Fruit fly (Drosophila melanogaster) whole organism, prepupa: ENCODE data around the gene CG31100.

Experiments
- Blimp-1 ChIP-seq: fragments of 200-800 bp; sonication (Bioruptor generic); optimal IDR thresholded peaks from 3 replicates; lab custom pipeline; 2017; ENCODE audit warnings: missing biosample characterization, missing genetic modification characterization, mild to moderate bottlenecking, moderate library complexity, missing genetic modification reagents
- CG10631 ChIP-seq: fragments of 200-800 bp; sonication (Bioruptor generic); optimal IDR thresholded peaks from 2 replicates; lab custom pipeline; 2016; ENCODE audit warnings: missing biosample characterization, missing genetic modification characterization
- CG11294 ChIP-seq: fragments of 200-800 bp; sonication (Bioruptor generic); IDR thresholded peaks from 2 replicates; pipeline ENCODE4 v1.3.6; 2022; ENCODE audit warnings: missing biosample characterization, missing genetic modification characterization
- CG11762 ChIP-seq: fragments of 200-800 bp; sonication (Bioruptor generic); optimal IDR thresholded peaks from 3 replicates; lab custom pipeline; 2016; ENCODE audit warnings: missing biosample characterization, missing genetic modification characterization; ENCODE audit not compliant: insufficient read depth
- CG11902 ChIP-seq: fragments of 200-800 bp; sonication (Bioruptor generic); optimal IDR thresholded peaks from 3 replicates; lab custom pipeline; 2016; ENCODE audit warnings: missing biosample characterization, missing genetic modification characterization
- CG15336 ChIP-seq: fragments of 200-800 bp; sonication (Bioruptor generic); IDR thresholded peaks from 2 replicates; pipeline ENCODE4 v1.3.6; 2022; ENCODE audit warnings: missing biosample characterization, missing genetic modification characterization
- CG16779 ChIP-seq: fragments of 200-800 bp; sonication (Bioruptor generic); optimal IDR thresholded peaks from 3 replicates; lab custom pipeline; 2017; ENCODE audit warnings: missing biosample characterization, mild to moderate bottlenecking, missing genetic modification characterization
- CG3032 ChIP-seq: fragments of 200-800 bp; optimal IDR thresholded peaks from 2 replicates; lab custom pipeline; 2019; ENCODE audit warnings: missing biosample characterization, mild to moderate bottlenecking, missing genetic modification characterization, moderate library complexity
- CG31627 ChIP-seq: fragments of 200-800 bp; sonication (Bioruptor generic); optimal IDR thresholded peaks from 3 replicates; lab custom pipeline; 2016; ENCODE audit warnings: missing biosample characterization, missing genetic modification characterization
- CG32006 ChIP-seq: fragments of 200-800 bp; sonication (Bioruptor generic); optimal IDR thresholded peaks from 3 replicates; lab custom pipeline; 2017; ENCODE audit warnings: missing biosample characterization, mild to moderate bottlenecking, missing genetic modification characterization
- CG3919 ChIP-seq: fragments of 200-800 bp; sonication (Bioruptor generic); optimal IDR thresholded peaks from 3 replicates; lab custom pipeline; 2016; ENCODE audit warnings: missing biosample characterization, missing genetic modification characterization
- CG4318 ChIP-seq: fragments of 200-800 bp; sonication (Bioruptor generic); optimal IDR thresholded peaks from 3 replicates; lab custom pipeline; 2017; ENCODE audit warnings: missing biosample characterization, mild to moderate bottlenecking, missing genetic modification characterization
- CG6808 ChIP-seq: fragments of 200-800 bp; sonication (Bioruptor generic); optimal IDR thresholded peaks from 3 replicates; lab custom pipeline; 2017; ENCODE audit warnings: missing biosample characterization, missing genetic modification characterization, mild to moderate bottlenecking, moderate library complexity, missing genetic modification reagents
- CG7368 ChIP-seq: fragments of 200-800 bp; sonication (Bioruptor generic); optimal IDR thresholded peaks from 3 replicates; lab custom pipeline; 2016; ENCODE audit warnings: missing biosample characterization, missing genetic modification characterization
- CG8632 ChIP-seq: fragments of 200-800 bp; sonication (Bioruptor generic); optimal IDR thresholded peaks from 3 replicates; lab custom pipeline; 2016; ENCODE audit warnings: missing biosample characterization, missing genetic modification characterization
- Eip75B ChIP-seq: fragments of 200-800 bp; sonication (Bioruptor generic); optimal IDR thresholded peaks from 3 replicates; lab custom pipeline; 2016; ENCODE audit warnings: missing biosample characterization, missing genetic modification characterization
- Eip78C ChIP-seq: fragments of 200-800 bp; sonication (Bioruptor generic); peaks from one replicate; lab custom pipeline; 2016; ENCODE audit warnings: missing biosample characterization, missing genetic modification characterization
- Eip93F ChIP-seq: fragments of 200-800 bp; sonication (Bioruptor generic); optimal IDR thresholded peaks from 2 replicates; lab custom pipeline; 2016; ENCODE audit warnings: missing biosample characterization, mild to moderate bottlenecking, missing genetic modification characterization
- Ets21C ChIP-seq: fragments of 200-800 bp; sonication (Bioruptor generic); optimal IDR thresholded peaks from 3 replicates; lab custom pipeline; 2016; ENCODE audit warnings: missing biosample characterization, missing genetic modification characterization
- Hr38 ChIP-seq: sonication (Bioruptor generic); optimal IDR thresholded peaks from 2 replicates; lab custom pipeline; 2016; ENCODE audit warnings: missing biosample characterization, missing genetic modification characterization
- Met ChIP-seq: fragments of 200-800 bp; sonication (Bioruptor generic); optimal IDR thresholded peaks from 3 replicates; lab custom pipeline; 2016; ENCODE audit warnings: missing biosample characterization, missing genetic modification characterization
- OdsH ChIP-seq: fragments of 200-800 bp; sonication (Bioruptor generic); optimal IDR thresholded peaks from 3 replicates; lab custom pipeline; 2016; ENCODE audit warnings: missing biosample characterization, missing genetic modification characterization
- Sox102F ChIP-seq: fragments of 200-800 bp; sonication (Bioruptor generic); optimal IDR thresholded peaks from 2 replicates; lab custom pipeline; 2016; ENCODE audit warnings: missing biosample characterization, mild to moderate bottlenecking, missing genetic modification characterization
- eg ChIP-seq: fragments of 200-800 bp; sonication (Bioruptor generic); IDR thresholded peaks from 3 replicates; pipeline ENCODE4 v1.3.6; 2022; ENCODE audit warnings: missing biosample characterization, missing genetic modification characterization
- esn ChIP-seq: fragments of 200-800 bp; sonication (Bioruptor generic); optimal IDR thresholded peaks from 2 replicates; lab custom pipeline; 2016; ENCODE audit warnings: missing biosample characterization, mild to moderate bottlenecking, missing genetic modification characterization, moderate library complexity
- fd85E ChIP-seq: fragments of 200-800 bp; sonication (Bioruptor generic); optimal IDR thresholded peaks from 3 replicates; lab custom pipeline; 2016; ENCODE audit warnings: missing biosample characterization, missing genetic modification characterization
- fkh ChIP-seq: fragments of 200-800 bp; sonication (Bioruptor generic); optimal IDR thresholded peaks from 3 replicates; lab custom pipeline; 2017; ENCODE audit warnings: missing biosample characterization, mild to moderate bottlenecking, missing genetic modification characterization, moderate library complexity
- net ChIP-seq: fragments of 200-800 bp; sonication (Bioruptor generic); optimal IDR thresholded peaks from 3 replicates; lab custom pipeline; 2016; ENCODE audit warnings: missing biosample characterization, missing genetic modification characterization
- pdm3 ChIP-seq: fragments of 200-800 bp; sonication (Bioruptor generic); optimal IDR thresholded peaks from 3 replicates; lab custom pipeline; 2016; ENCODE audit warnings: missing biosample characterization, missing genetic modification characterization
- spab ChIP-seq: fragments of 200-800 bp; sonication (Bioruptor generic); optimal IDR thresholded peaks from 2 replicates; lab custom pipeline; 2017; ENCODE audit warnings: missing biosample characterization, mild to moderate bottlenecking, missing genetic modification characterization, missing genetic modification reagents
- ss ChIP-seq, 2 experiments: fragments of 200-800 bp; sonication (Bioruptor generic); optimal IDR thresholded peaks; 2 replicates in 1 of 2; 3 replicates in 1 of 2; lab custom pipeline; 2017 to 2018; ENCODE audit warnings: mild to moderate bottlenecking in 2 of 2, missing biosample characterization in 2 of 2, missing genetic modification characterization in 2 of 2, moderate library complexity in 1 of 2
- svp ChIP-seq: fragments of 200-800 bp; sonication (Bioruptor generic); peaks from one replicate; lab custom pipeline; 2016; ENCODE audit warnings: missing biosample characterization, missing genetic modification characterization
- vri ChIP-seq: fragments of 200-800 bp; sonication (Bioruptor generic); optimal IDR thresholded peaks from 3 replicates; lab custom pipeline; 2016; ENCODE audit warnings: missing biosample characterization, mild to moderate bottlenecking, missing genetic modification characterization

The CG31100 gene

DNA sequence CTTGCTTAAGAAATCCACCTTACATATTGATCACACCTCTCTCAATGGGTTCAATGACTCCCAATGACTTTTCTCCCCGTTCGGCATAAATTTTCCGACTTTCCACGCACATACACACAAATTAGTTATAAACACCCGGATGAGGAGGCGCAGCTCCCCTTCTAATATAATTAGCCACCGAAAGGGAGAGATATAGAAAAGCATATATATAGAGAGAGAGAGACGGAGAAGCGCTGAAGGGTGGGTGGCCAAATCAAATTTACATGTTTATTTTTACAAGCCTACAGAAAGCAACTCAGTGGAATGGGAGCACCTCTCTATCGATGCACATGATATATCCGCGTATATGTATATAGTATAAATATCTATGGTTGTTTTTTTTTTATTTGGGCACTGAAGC lies 25.2 kb upstream of the CG31100 start:
- TF ChIP-seq Blimp-1 (GFP tag; lab: Kevin White, UChicago) (no peak), fkh (GFP tag; lab: Kevin White, UChicago) (peak; percentile 31), Eip78C (no peak)

DNA sequence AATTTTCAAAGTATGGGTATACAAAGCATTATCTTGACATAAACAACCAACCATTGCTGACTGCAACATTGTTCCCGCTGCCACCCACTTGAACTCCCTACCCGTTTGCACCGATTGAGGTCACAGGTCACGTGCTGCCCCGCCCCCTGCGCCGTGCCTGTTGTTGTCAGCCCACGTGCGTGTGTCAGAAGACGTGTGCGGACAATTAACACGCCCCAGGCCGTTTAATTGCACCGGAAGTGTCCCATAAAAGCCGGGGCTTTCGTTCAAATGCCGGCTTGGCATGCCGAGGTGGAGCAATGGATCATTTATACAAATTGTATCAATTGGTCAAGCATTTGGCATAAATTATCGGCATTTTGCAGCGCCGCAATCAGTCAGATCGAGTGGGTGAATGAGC lies 23.6 kb upstream of the CG31100 start:
- no peak for TF ChIP-seq CG16779 (tag; lab: Kevin White, UChicago)
- no peak for TF ChIP-seq CG6808 (GFP tag; lab: Kevin White, UChicago)
- TF ChIP-seq Eip75B (GFP tag; lab: Kevin White, UChicago), result no peak
- no peak for TF ChIP-seq ss (GFP tag; optimal IDR thresholded peaks at IDR 0.05; lab: Kevin White, UChicago)
- no peak for TF ChIP-seq CG11762 (GFP tag; lab: Kevin White, UChicago)
- no peak for TF ChIP-seq Sox102F (GFP tag; lab: Kevin White, UChicago)
- TF ChIP-seq CG4318 (GFP tag; lab: Kevin White, UChicago), result no peak
- TF ChIP-seq CG3032, result no peak
- TF ChIP-seq CG3919 (GFP tag; lab: Kevin White, UChicago), result no peak
- TF ChIP-seq spab (GFP tag; lab: Kevin White, UChicago), result no peak
- TF ChIP-seq Eip93F (GFP tag; lab: Kevin White, UChicago), result no peak
- no peak for TF ChIP-seq eg (GFP tag; lab: Robert Waterston, UW)

DNA sequence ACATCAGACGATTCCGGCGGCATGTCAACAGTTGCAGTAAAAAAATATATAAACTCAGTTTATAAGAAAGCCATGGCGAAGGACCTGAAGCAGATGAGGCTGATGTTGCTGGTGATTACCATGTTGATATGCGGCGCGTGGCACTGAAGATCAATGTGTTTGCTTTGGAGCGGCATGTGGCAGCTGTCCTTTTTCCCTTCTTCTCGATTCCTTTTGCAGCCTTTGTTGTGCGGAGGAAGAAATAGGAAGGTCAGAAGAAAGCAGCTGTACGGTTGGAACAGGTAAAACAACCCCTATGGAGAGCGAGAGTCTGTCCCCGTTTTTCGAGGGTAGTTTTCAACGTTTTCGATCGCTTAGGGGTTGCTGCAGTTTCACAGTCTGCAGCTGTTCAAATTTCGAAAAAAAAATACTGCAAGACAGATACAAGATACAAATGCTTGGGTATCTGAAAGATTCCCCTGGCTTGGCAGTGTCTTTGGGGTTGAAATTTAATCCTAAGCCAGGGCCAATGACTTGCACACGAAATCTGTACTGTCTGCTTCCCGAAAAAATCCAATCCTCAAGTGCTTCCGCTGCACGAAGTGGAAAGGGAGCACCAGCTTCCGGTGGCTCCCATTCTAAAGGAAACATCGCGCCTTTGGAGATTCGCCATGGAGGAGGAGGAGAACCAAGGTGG lies 21.5 kb upstream of the CG31100 start:
- TF ChIP-seq CG7368 (GFP tag; lab: Kevin White, UChicago) (no peak), CG4318 (GFP tag; lab: Kevin White, UChicago) (no peak), pdm3 (no peak), CG3919 (GFP tag; lab: Kevin White, UChicago) (no peak), Ets21C (GFP tag; lab: Kevin White, UChicago) (no peak), OdsH (GFP tag; lab: Kevin White, UChicago) (no peak), CG31627 (GFP tag; lab: Kevin White, UChicago) (no peak), CG15336 (GFP tag; lab: Robert Waterston, UW) (no peak), CG11902 (no peak), Met (GFP tag; lab: Kevin White, UChicago) (no peak), fd85E (GFP tag; lab: Kevin White, UChicago) (no peak), CG10631 (no peak)

DNA sequence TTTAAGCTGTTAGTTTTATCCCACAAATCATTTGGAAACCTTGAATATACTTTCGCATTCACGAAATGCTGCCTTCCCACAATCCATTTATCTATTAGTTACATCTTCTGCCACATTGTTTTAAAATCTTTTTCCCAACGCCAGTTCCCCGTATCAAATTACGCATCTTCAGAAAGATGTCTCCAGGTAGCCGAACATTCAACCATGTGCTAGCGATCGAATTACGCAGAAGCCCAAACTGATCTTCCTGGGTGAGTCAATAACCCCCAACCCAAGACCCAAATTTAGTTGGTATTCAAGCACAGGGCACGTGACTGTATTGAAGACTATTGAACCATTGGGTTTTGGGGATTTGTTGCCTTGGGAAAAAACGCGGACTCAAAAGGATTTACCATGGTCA lies 20.5 kb upstream of the CG31100 start:
- TF ChIP-seq CG10631 (no peak), net (GFP tag; lab: Kevin White, UChicago) (no peak), CG7368 (GFP tag; lab: Kevin White, UChicago) (no peak), CG31627 (GFP tag; lab: Kevin White, UChicago) (no peak), CG15336 (GFP tag; lab: Robert Waterston, UW) (no peak), CG11294 (GFP tag; lab: Robert Waterston, UW) (no peak), CG32006 (GFP tag; lab: Kevin White, UChicago) (no peak), Eip75B (GFP tag; lab: Kevin White, UChicago) (no peak), fd85E (GFP tag; lab: Kevin White, UChicago) (no peak), svp (GFP tag; lab: Kevin White, UChicago) (no peak), spab (GFP tag; lab: Kevin White, UChicago) (no peak), Blimp-1 (GFP tag; lab: Kevin White, UChicago) (no peak), Eip78C (no peak), esn (GFP tag; lab: Kevin White, UChicago) (no peak), vri (no peak), Hr38 (GFP tag; lab: Kevin White, UChicago) (no peak), Eip93F (GFP tag; lab: Kevin White, UChicago) (no peak), Sox102F (GFP tag; lab: Kevin White, UChicago) (no peak), CG8632 (GFP tag; lab: Kevin White, UChicago) (no peak)
